Worm (Caenorhabditis elegans) whole organism, L3 larva: ENCODE data around the gene fbxa-52.

Experiments used
- ama-1 ChIP-seq: fragments of 150-350 bp; optimal IDR thresholded peaks from 2 replicates; lab custom pipeline; 2018
- ceh-28 ChIP-seq: fragments of 150-350 bp; optimal IDR thresholded peaks from 2 replicates; lab custom pipeline; 2014; ENCODE audit warnings: missing biosample characterization, missing genetic modification reagents, missing genetic modification characterization
- ceh-82 ChIP-seq: fragments of 150-350 bp; optimal IDR thresholded peaks from 2 replicates; lab custom pipeline; 2014; ENCODE audit warnings: missing biosample characterization, missing genetic modification characterization
- ceh-9 ChIP-seq: sonication (generic microtip); optimal IDR thresholded peaks from 2 replicates; lab custom pipeline; 2018; ENCODE audit warnings: missing biosample characterization, missing genetic modification characterization
- elt-1 ChIP-seq: fragments of 150-350 bp; optimal IDR thresholded peaks from 2 replicates; lab custom pipeline; 2014; ENCODE audit warnings: missing biosample characterization, missing genetic modification characterization
- eor-1 ChIP-seq, 2 experiments: fragments of 150-350 bp; optimal IDR thresholded peaks; 2 replicates each; lab custom pipeline; 2014 to 2018; ENCODE audit warnings: missing biosample characterization in 2 of 2, missing genetic modification characterization in 2 of 2
- fkh-2 ChIP-seq: fragments of 150-350 bp; optimal IDR thresholded peaks from 2 replicates; lab custom pipeline; 2014; ENCODE audit warnings: missing biosample characterization, missing genetic modification reagents, missing genetic modification characterization
- fos-1 ChIP-seq: fragments of 150-350 bp; optimal IDR thresholded peaks from 2 replicates; lab custom pipeline; 2014; ENCODE audit warnings: missing biosample characterization, missing genetic modification characterization
- lin-15B ChIP-seq: fragments of 150-350 bp; optimal IDR thresholded peaks from 2 replicates; lab custom pipeline; 2014; ENCODE audit warnings: missing biosample characterization, missing genetic modification characterization
- lsy-12 ChIP-seq: sonication (generic microtip); optimal IDR thresholded peaks from 2 replicates; lab custom pipeline; 2016; ENCODE audit warnings: mild to moderate bottlenecking, missing genetic modification characterization, missing compliant biosample characterization
- mml-1 ChIP-seq: fragments of 150-350 bp; sonication (generic microtip); optimal IDR thresholded peaks from 3 replicates; lab custom pipeline; 2014; ENCODE audit warnings: missing biosample characterization, missing genetic modification characterization
- nhr-25 ChIP-seq: sonication (generic microtip); optimal IDR thresholded peaks from 2 replicates; lab custom pipeline; 2017; ENCODE audit warnings: missing biosample characterization, missing genetic modification characterization
- nhr-77 ChIP-seq: fragments of 150-350 bp; optimal IDR thresholded peaks from 2 replicates; lab custom pipeline; 2014; ENCODE audit warnings: missing biosample characterization, missing genetic modification characterization
- pha-4 ChIP-seq: fragments of 150-350 bp; optimal IDR thresholded peaks from 2 replicates; lab custom pipeline; 2014; ENCODE audit warnings: missing biosample characterization, missing genetic modification reagents, missing genetic modification characterization
- sea-2 ChIP-seq: fragments of 150-350 bp; sonication (generic microtip); optimal IDR thresholded peaks from 4 replicates; lab custom pipeline; 2014; ENCODE audit warnings: missing biosample characterization, missing genetic modification reagents, missing genetic modification characterization

fbxa-52 gene

DNA sequence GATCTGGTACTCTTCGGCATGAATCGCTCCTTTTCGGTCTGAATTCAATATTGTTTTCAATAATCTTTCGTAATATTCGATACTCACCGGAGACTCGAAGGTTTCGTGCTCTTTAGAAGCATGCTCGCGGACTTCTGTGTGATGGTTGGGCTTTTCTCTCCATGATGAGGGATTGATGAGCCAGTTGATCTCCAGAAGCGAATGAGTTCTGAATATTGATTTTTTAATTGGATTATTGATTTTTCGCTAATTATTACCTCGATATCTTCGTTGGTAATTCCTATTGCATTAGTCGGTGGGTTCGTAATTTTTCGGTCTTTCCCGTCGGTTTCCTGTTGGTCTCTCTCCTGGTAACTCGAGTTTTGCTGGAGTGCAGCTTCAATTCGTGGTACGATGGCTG, 45.4 kb downstream of the fbxa-52 start:
- no peak for TF ChIP-seq ceh-9 (tag; lab: Kevin White, UChicago)
- no peak for TF ChIP-seq nhr-25 (tag; lab: Kevin White, UChicago)
- TF ChIP-seq sea-2 (GFP tag; lab: Kevin White, UChicago), result no peak
- no peak for TF ChIP-seq eor-1 (tag; optimal IDR thresholded peaks at IDR 0.05; lab: Kevin White, UChicago)
- TF ChIP-seq ceh-28 (tag; lab: Kevin White, UChicago), result peak; percentile 19
- TF ChIP-seq ceh-82, result no peak
- TF ChIP-seq elt-1 (tag; lab: Kevin White, UChicago), result no peak

DNA sequence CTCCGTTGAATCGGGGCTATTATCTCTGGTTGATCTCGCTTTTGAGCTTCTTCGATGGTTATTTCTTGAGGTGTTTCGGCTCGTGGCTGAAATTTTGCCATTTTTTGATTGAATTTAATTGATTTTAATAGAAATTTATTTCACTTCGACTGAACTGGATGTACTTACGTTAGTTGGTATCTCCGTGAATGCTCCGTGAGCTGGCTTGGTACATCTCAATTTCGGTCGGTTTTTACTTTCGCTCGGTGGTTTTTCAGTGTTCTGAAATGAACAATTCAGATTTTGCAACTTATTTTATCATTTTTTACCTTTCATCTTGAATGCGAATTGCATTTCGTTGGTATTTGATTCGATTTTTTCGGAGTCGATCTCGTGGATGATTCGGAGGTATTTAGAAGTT, 47.5 kb downstream of the fbxa-52 start, which contains the start of gene R09H3.2:
R09H3.2 (minus strand) TSS at position 101 of the 400 bp plus-strand sequence.
- TF ChIP-seq lin-15B (tag; lab: Kevin White, UChicago) (no peak), mml-1 (tag; lab: Kevin White, UChicago) (no peak), nhr-77 (tag; lab: Kevin White, UChicago) (no peak), fkh-2 (tag; lab: Kevin White, UChicago) (no peak), pha-4 (no peak), fos-1 (tag; lab: Kevin White, UChicago) (no peak), elt-1 (tag; lab: Kevin White, UChicago) (no peak), lsy-12 (tag; lab: Kevin White, UChicago) (no peak), ama-1 (lab: Kevin White, UChicago) (no peak)
- TF ChIP-seq, all 47 proteins: peak for 0
